Fruit fly (Drosophila melanogaster) whole organism, embryonic: ENCODE measurements around the gene CG10702.

Experiments
- Atf3 ChIP-seq: fragments of 200-800 bp; sonication (Bioruptor generic); optimal IDR thresholded peaks from 3 replicates; lab custom pipeline; 2016; ENCODE audit warnings: missing biosample characterization, missing genetic modification characterization
- CG10366 ChIP-seq: fragments of 200-800 bp; sonication (Bioruptor generic); IDR thresholded peaks from 2 replicates; pipeline ENCODE4 v1.3.6; 2022; ENCODE audit warnings: missing biosample characterization, missing genetic modification characterization
- CG11560 ChIP-seq: fragments of 200-800 bp; sonication (Bioruptor generic); IDR thresholded peaks from 3 replicates; pipeline ENCODE4 v1.3.6; 2022; ENCODE audit warnings: missing biosample characterization, missing genetic modification characterization
- CG13123 ChIP-seq: fragments of 200-800 bp; sonication (Bioruptor generic); optimal IDR thresholded peaks from 2 replicates; lab custom pipeline; 2016; ENCODE audit warnings: missing biosample characterization, missing genetic modification characterization
- CG13287 ChIP-seq: fragments of 200-800 bp; sonication (Bioruptor generic); IDR thresholded peaks from 2 replicates; pipeline ENCODE4 v1.3.6; 2022; ENCODE audit warnings: missing biosample characterization, missing genetic modification characterization; ENCODE audit not compliant: partially characterized antibody
- CG13296 ChIP-seq: fragments of 200-800 bp; sonication (Bioruptor generic); optimal IDR thresholded peaks from 3 replicates; lab custom pipeline; 2018; ENCODE audit warnings: missing biosample characterization, mild to moderate bottlenecking, missing genetic modification characterization
- CG13775 ChIP-seq: fragments of 200-800 bp; sonication (Bioruptor generic); optimal IDR thresholded peaks from 3 replicates; lab custom pipeline; 2017; ENCODE audit warnings: missing biosample characterization, mild to moderate bottlenecking, missing genetic modification characterization
- CG15269 ChIP-seq: fragments of 200-800 bp; sonication (Bioruptor generic); optimal IDR thresholded peaks from 2 replicates; lab custom pipeline; 2018; ENCODE audit warnings: missing biosample characterization, mild to moderate bottlenecking, missing genetic modification characterization, moderate library complexity
- CG33557 ChIP-seq: fragments of 200-800 bp; sonication (Bioruptor generic); optimal IDR thresholded peaks from 2 replicates; lab custom pipeline; 2019; ENCODE audit warnings: missing biosample characterization, mild to moderate bottlenecking, missing genetic modification characterization, moderate library complexity
- CG3838 ChIP-seq: fragments of 200-800 bp; sonication (Bioruptor generic); optimal IDR thresholded peaks from 3 replicates; lab custom pipeline; 2016; ENCODE audit warnings: missing biosample characterization, missing genetic modification characterization
- CG3847 ChIP-seq: fragments of 200-800 bp; sonication (Bioruptor generic); IDR thresholded peaks from 2 replicates; pipeline ENCODE4 v1.3.6; 2022; ENCODE audit warnings: missing biosample characterization, missing genetic modification characterization
- CG4404 ChIP-seq: fragments of 200-800 bp; sonication (Bioruptor generic); IDR thresholded peaks from 2 replicates; pipeline ENCODE4 v1.3.6; 2022; ENCODE audit warnings: missing biosample characterization, missing genetic modification characterization
- CG7372 ChIP-seq: fragments of 200-800 bp; sonication (Bioruptor generic); IDR thresholded peaks from 2 replicates; pipeline ENCODE4 v1.3.6; 2022; ENCODE audit warnings: missing biosample characterization, missing genetic modification characterization
- CG8290 ChIP-seq, 3 experiments: fragments of 200-800 bp; sonication (Bioruptor generic); optimal IDR thresholded peaks; 2 replicates each; lab custom pipeline; 2016 to 2019; ENCODE audit warnings: missing biosample characterization in 3 of 3, missing genetic modification characterization in 3 of 3, mild to moderate bottlenecking in 2 of 3, moderate library complexity in 1 of 3
- CHES-1-like ChIP-seq: fragments of 200-800 bp; sonication (Bioruptor generic); optimal IDR thresholded peaks from 2 replicates; lab custom pipeline; 2016; ENCODE audit warnings: missing biosample characterization, missing genetic modification characterization
- E2f1 ChIP-seq: fragments of 200-800 bp; sonication (Bioruptor generic); IDR thresholded peaks from 2 replicates; pipeline ENCODE4 v1.3.6; 2022; ENCODE audit warnings: missing biosample characterization, missing genetic modification characterization
- Ets97D ChIP-seq: fragments of 200-800 bp; sonication (Bioruptor generic); optimal IDR thresholded peaks from 3 replicates; lab custom pipeline; 2016; ENCODE audit warnings: missing biosample characterization, missing genetic modification characterization
- Fer1 ChIP-seq: fragments of 200-800 bp; sonication (Bioruptor generic); optimal IDR thresholded peaks from 2 replicates; lab custom pipeline; 2017; ENCODE audit warnings: missing biosample characterization, mild to moderate bottlenecking, missing genetic modification characterization
- GATAe ChIP-seq: fragments of 200-800 bp; sonication (Bioruptor generic); conservative IDR thresholded peaks from 2 replicates; pipeline ENCODE4 v1.3.6; 2022; ENCODE audit warnings: missing biosample characterization, missing genetic modification characterization
- HLHmδ ChIP-seq: fragments of 200-800 bp; sonication (Bioruptor generic); optimal IDR thresholded peaks from 2 replicates; lab custom pipeline; 2018; ENCODE audit warnings: missing biosample characterization, mild to moderate bottlenecking, missing genetic modification characterization, moderate library complexity
- Hand ChIP-seq: fragments of 200-800 bp; sonication (Bioruptor generic); optimal IDR thresholded peaks from 2 replicates; lab custom pipeline; 2017; ENCODE audit warnings: mild to moderate bottlenecking, missing biosample characterization, missing genetic modification reagents, missing genetic modification characterization
- HmgD ChIP-seq: fragments of 200-800 bp; sonication (Bioruptor generic); optimal IDR thresholded peaks from 3 replicates; lab custom pipeline; 2016; ENCODE audit warnings: missing biosample characterization, missing genetic modification characterization
- Hmx ChIP-seq: fragments of 200-800 bp; sonication (Bioruptor generic); optimal IDR thresholded peaks from 2 replicates; lab custom pipeline; 2016; ENCODE audit warnings: missing biosample characterization, missing genetic modification characterization
- Hr78 ChIP-seq, 2 experiments: fragments of 200-800 bp in 1 of 2; fragments of >200 bp in 1 of 2; sonication (Bioruptor generic) in 1 of 2; optimal IDR thresholded peaks; 2 replicates each; lab custom pipeline; 2017 to 2019; ENCODE audit warnings: missing biosample characterization in 2 of 2, missing genetic modification characterization in 2 of 2, mild to moderate bottlenecking in 1 of 2, moderate library complexity in 1 of 2
- Lim3 ChIP-seq: fragments of 200-800 bp; sonication (Bioruptor generic); IDR thresholded peaks from 2 replicates; pipeline ENCODE4 v1.3.6; 2022; ENCODE audit warnings: missing biosample characterization, missing genetic modification characterization
- Lpt ChIP-seq: fragments of >200 bp; optimal IDR thresholded peaks from 2 replicates; lab custom pipeline; 2018; ENCODE audit warnings: missing biosample characterization, missing genetic modification characterization
- MESR4 ChIP-seq: fragments of 200-800 bp; sonication (Bioruptor generic); optimal IDR thresholded peaks from 2 replicates; lab custom pipeline; 2018; ENCODE audit warnings: missing biosample characterization, mild to moderate bottlenecking, missing genetic modification characterization, moderate library complexity
- NFAT ChIP-seq: fragments of 200-800 bp; sonication (Bioruptor generic); IDR thresholded peaks from 2 replicates; pipeline ENCODE4 v1.3.6; 2022; ENCODE audit warnings: missing biosample characterization, missing genetic modification characterization
- Optix ChIP-seq: fragments of 200-800 bp; sonication (Bioruptor generic); IDR thresholded peaks from 3 replicates; pipeline ENCODE4 v1.3.6; 2022; ENCODE audit warnings: missing biosample characterization, missing genetic modification characterization
- Stat92E ChIP-seq, 3 experiments: fragments of >200 bp in 2 of 3; fragments of 200-800 bp in 1 of 3; sonication (Bioruptor generic) in 1 of 3; optimal IDR thresholded peaks; 2 replicates each; lab custom pipeline; 2017 to 2019; ENCODE audit warnings: missing biosample characterization in 3 of 3, missing genetic modification characterization in 3 of 3, mild to moderate bottlenecking in 1 of 3, moderate library complexity in 1 of 3
- abd-A ChIP-seq: fragments of 200-800 bp; sonication (Bioruptor generic); optimal IDR thresholded peaks from 3 replicates; lab custom pipeline; 2019; ENCODE audit warnings: missing biosample characterization, mild to moderate bottlenecking, missing genetic modification characterization, moderate library complexity
- ap ChIP-seq: fragments of 200-800 bp; sonication (Bioruptor generic); IDR thresholded peaks from 2 replicates; pipeline ENCODE4 v1.3.6; 2022; ENCODE audit warnings: missing biosample characterization, missing genetic modification characterization
- btn ChIP-seq: fragments of 200-800 bp; sonication (Bioruptor generic); optimal IDR thresholded peaks from 2 replicates; lab custom pipeline; 2016; ENCODE audit warnings: missing biosample characterization, missing genetic modification characterization
- cad ChIP-seq: fragments of >200 bp; optimal IDR thresholded peaks from 2 replicates; lab custom pipeline; 2017; ENCODE audit warnings: missing biosample characterization, missing genetic modification characterization
- crol ChIP-seq: fragments of 200-800 bp; sonication (Bioruptor generic); IDR thresholded peaks from 2 replicates; pipeline ENCODE4 v1.3.6; 2022; ENCODE audit warnings: missing biosample characterization, missing genetic modification characterization
- dmrt11E ChIP-seq: fragments of 200-800 bp; sonication (Bioruptor generic); optimal IDR thresholded peaks from 3 replicates; lab custom pipeline; 2018; ENCODE audit warnings: missing biosample characterization, mild to moderate bottlenecking, missing genetic modification characterization, moderate library complexity
- ems ChIP-seq: fragments of 200-800 bp; sonication (Bioruptor generic); optimal IDR thresholded peaks from 3 replicates; lab custom pipeline; 2016; ENCODE audit warnings: missing biosample characterization, missing genetic modification characterization
- esg ChIP-seq: fragments of 200-800 bp; sonication (Bioruptor generic); conservative IDR thresholded peaks from 2 replicates; pipeline ENCODE4 v1.3.6; 2022; ENCODE audit warnings: missing biosample characterization, missing genetic modification characterization
- grau ChIP-seq: fragments of 200-800 bp; optimal IDR thresholded peaks from 3 replicates; lab custom pipeline; 2019; ENCODE audit warnings: missing biosample characterization, mild to moderate bottlenecking, missing genetic modification characterization, moderate library complexity
- gsb ChIP-seq: fragments of 200-800 bp; sonication (Bioruptor generic); IDR thresholded peaks from 2 replicates; pipeline ENCODE4 v1.3.6; 2022; ENCODE audit warnings: missing biosample characterization, missing genetic modification characterization
- lmd ChIP-seq: fragments of 200-800 bp; sonication (Bioruptor generic); IDR thresholded peaks from 2 replicates; pipeline ENCODE4 v1.3.6; 2022; ENCODE audit warnings: missing biosample characterization, missing genetic modification characterization
- mld ChIP-seq: fragments of 200-800 bp; sonication (Bioruptor generic); IDR thresholded peaks from 3 replicates; pipeline ENCODE4 v1.3.6; 2022; ENCODE audit warnings: missing biosample characterization, missing genetic modification characterization; ENCODE audit not compliant: partially characterized antibody
- nau ChIP-seq: fragments of 200-800 bp; sonication (Bioruptor generic); optimal IDR thresholded peaks from 3 replicates; lab custom pipeline; 2017; ENCODE audit warnings: missing biosample characterization, mild to moderate bottlenecking, missing genetic modification characterization, missing genetic modification reagents
- oc ChIP-seq: fragments of 200-800 bp; sonication (Bioruptor generic); optimal IDR thresholded peaks from 2 replicates; lab custom pipeline; 2018; ENCODE audit warnings: missing biosample characterization, mild to moderate bottlenecking, missing genetic modification characterization, moderate library complexity
- pb ChIP-seq: fragments of 200-800 bp; sonication (Bioruptor generic); optimal IDR thresholded peaks from 3 replicates; lab custom pipeline; 2016; ENCODE audit warnings: missing biosample characterization, missing genetic modification characterization
- pho ChIP-seq: fragments of 200-800 bp; sonication (Bioruptor generic); optimal IDR thresholded peaks from 2 replicates; lab custom pipeline; 2016; ENCODE audit warnings: missing biosample characterization, missing genetic modification characterization
- pita ChIP-seq: fragments of 200-800 bp; sonication (Bioruptor generic); optimal IDR thresholded peaks from 2 replicates; lab custom pipeline; 2017; ENCODE audit warnings: missing biosample characterization, mild to moderate bottlenecking, missing genetic modification characterization
- pum ChIP-seq: fragments of 200-800 bp; sonication (Bioruptor generic); optimal IDR thresholded peaks from 2 replicates; lab custom pipeline; 2016; ENCODE audit warnings: missing biosample characterization, missing genetic modification characterization
- salm ChIP-seq: fragments of 200-800 bp; sonication (Bioruptor generic); optimal IDR thresholded peaks from 2 replicates; lab custom pipeline; 2018; ENCODE audit warnings: missing biosample characterization, mild to moderate bottlenecking, missing genetic modification characterization
- sima ChIP-seq: fragments of 200-800 bp; sonication (Bioruptor generic); optimal IDR thresholded peaks from 2 replicates; lab custom pipeline; 2016; ENCODE audit warnings: missing biosample characterization, missing genetic modification characterization

CG10702 gene

DNA sequence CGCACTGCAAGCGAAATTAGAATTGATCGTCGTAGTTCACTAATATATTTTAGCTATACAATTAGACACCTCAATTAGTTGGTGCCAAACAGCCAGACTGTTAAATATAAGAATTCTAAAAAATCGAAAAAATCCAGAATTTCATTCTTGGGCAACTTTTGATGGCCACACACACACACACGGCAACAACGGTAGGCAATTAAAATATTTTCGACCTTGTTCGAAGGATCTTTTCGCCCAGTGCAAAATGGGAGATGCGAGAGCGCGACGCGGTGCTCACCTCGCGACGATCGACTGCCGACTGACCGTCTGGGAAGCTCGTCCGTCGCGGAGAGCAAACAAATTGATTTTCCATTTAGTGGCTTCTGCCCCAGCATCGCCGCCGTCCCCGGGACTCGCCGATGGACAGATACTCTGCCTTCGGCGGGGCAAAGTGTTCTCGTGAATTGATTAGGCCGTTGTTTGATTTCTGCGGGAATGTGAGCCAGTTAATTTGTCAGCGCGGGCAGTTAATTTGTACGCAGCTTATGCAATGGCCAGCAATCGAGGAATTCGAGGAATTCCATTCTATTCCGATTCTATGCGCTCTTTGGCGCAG is at the start of gene CG10702 (continued):
- no peak for TF ChIP-seq Hand
- TF ChIP-seq HmgD (GFP tag; lab: Kevin White, UChicago): no peak
- TF ChIP-seq CG3838 (GFP tag; lab: Kevin White, UChicago): no peak
- no peak for TF ChIP-seq E2f1 (GFP tag; lab: Robert Waterston, UW)
- no peak for TF ChIP-seq CG4404 (GFP tag; lab: Robert Waterston, UW)
- no peak for TF ChIP-seq CHES-1-like (GFP tag; lab: Kevin White, UChicago)
- 0 out of 2 replicates have a peak, but pooled peaks have one; percentile 5 for TF ChIP-seq CG3847 (GFP tag; lab: Robert Waterston, UW)
- TF ChIP-seq abd-A (tag; lab: Kevin White, UChicago): no peak
- TF ChIP-seq NFAT (GFP tag; lab: Robert Waterston, UW): 0 out of 2 replicates have a peak, but pooled peaks have one; percentile 13
- no peak for TF ChIP-seq CG15269 (tag; lab: Kevin White, UChicago)
- TF ChIP-seq pita: no peak
- TF ChIP-seq CG13287 (GFP tag; lab: Robert Waterston, UW): no peak
- no peak for TF ChIP-seq CG13296 (GFP tag; lab: Kevin White, UChicago)
- TF ChIP-seq CG13775: no peak
- no peak for TF ChIP-seq Atf3 (GFP tag; lab: Kevin White, UChicago)
- peak; percentile 15 for TF ChIP-seq ems (GFP tag; lab: Kevin White, UChicago)
- TF ChIP-seq Optix (GFP tag; lab: Robert Waterston, UW): no peak
- no peak for TF ChIP-seq CG33557 (GFP tag; lab: Kevin White, UChicago)
- TF ChIP-seq lmd (GFP tag; lab: Robert Waterston, UW): peak; percentile 28
- no peak for TF ChIP-seq GATAe
- TF ChIP-seq CG13123: no peak
- no peak for TF ChIP-seq oc (tag; lab: Kevin White, UChicago)
- no peak for TF ChIP-seq gsb (GFP tag; lab: Robert Waterston, UW)
- TF ChIP-seq mld (GFP tag; lab: Robert Waterston, UW): no peak
- TF ChIP-seq nau (GFP tag; lab: Kevin White, UChicago): no peak
- TF ChIP-seq Ets97D: no peak
- TF ChIP-seq dmrt11E (tag; lab: Kevin White, UChicago): no peak
- no peak for TF ChIP-seq sima (GFP tag; lab: Kevin White, UChicago)
- no peak for TF ChIP-seq crol
- TF ChIP-seq Hmx (GFP tag; lab: Kevin White, UChicago): no peak
- TF ChIP-seq CG10366 (GFP tag; lab: Robert Waterston, UW): no peak
- no peak for TF ChIP-seq cad
- TF ChIP-seq Hr78 (GFP tag; optimal IDR thresholded peaks at IDR 0.05; lab: Kevin White, UChicago): no peak
- TF ChIP-seq pho (GFP tag; lab: Kevin White, UChicago): no peak
- TF ChIP-seq CG11560 (tag; lab: Robert Waterston, UW): no peak
- TF ChIP-seq btn (GFP tag; lab: Kevin White, UChicago): no peak
- TF ChIP-seq CG8290 (GFP tag; optimal IDR thresholded peaks at IDR 0.05; lab: Kevin White, UChicago): no peak
- no peak for TF ChIP-seq CG8290 (tag; optimal IDR thresholded peaks at IDR 0.05; lab: Kevin White, UChicago)
- no peak for TF ChIP-seq MESR4 (GFP tag; lab: Kevin White, UChicago)
- no peak for TF ChIP-seq HLHmδ (GFP tag; lab: Kevin White, UChicago)
- TF ChIP-seq Lim3 (GFP tag; lab: Robert Waterston, UW): 0 out of 2 replicates have a peak, but pooled peaks have one; percentile 6
- TF ChIP-seq CG7372 (GFP tag; lab: Robert Waterston, UW): no peak
- no peak for TF ChIP-seq salm (tag; lab: Kevin White, UChicago)
- TF ChIP-seq Fer1 (GFP tag; lab: Kevin White, UChicago): no peak
- TF ChIP-seq esg (GFP tag; lab: Robert Waterston, UW): no peak
- no peak for TF ChIP-seq Lpt
- no peak for TF ChIP-seq pb (GFP tag; lab: Kevin White, UChicago)
- no peak for TF ChIP-seq grau
- TF ChIP-seq ap (GFP tag; lab: Robert Waterston, UW): no peak
- no peak for TF ChIP-seq pum
- TF ChIP-seq Stat92E (GFP tag; optimal IDR thresholded peaks at IDR 0.05; lab: Kevin White, UChicago): no peak
